Worm (Caenorhabditis elegans): ENCODE data around the gene C29E4.9.

C29E4.9 gene

DNA sequence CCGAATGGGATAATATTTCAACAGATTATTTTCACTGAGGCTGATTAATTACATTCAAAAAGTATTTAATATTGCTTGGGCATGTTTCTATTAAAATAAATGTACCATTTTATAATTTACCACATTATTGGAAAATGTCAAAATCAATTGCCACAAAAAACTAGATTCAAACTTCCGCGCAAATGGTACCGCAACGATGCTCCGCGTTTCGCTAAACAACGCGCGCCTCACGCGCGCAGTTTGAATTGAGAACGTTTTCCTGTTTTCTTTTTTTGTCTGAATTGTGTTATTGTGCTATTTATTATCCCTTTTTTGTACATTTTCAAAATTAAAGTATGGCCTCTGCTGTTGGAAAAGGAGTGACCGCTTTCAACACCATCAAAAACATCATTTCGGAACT is 16.0 kb downstream of the C29E4.9 start, which contains the start of gene C29E4.12 (continued):
- TF ChIP-seq sma-9 (GFP tag; optimal IDR thresholded peaks at IDR 0.05) (peak; percentile 58), sma-9 (tag; optimal IDR thresholded peaks at IDR 0.05) (no peak), nhr-21 (tag; optimal IDR thresholded peaks at IDR 0.05) (peak; percentile 42), nhr-25 (tag; optimal IDR thresholded peaks at IDR 0.05) (peak; percentile 60), crh-2 (tag; optimal IDR thresholded peaks at IDR 0.05) (peak; percentile 49), aly-2 (tag; optimal IDR thresholded peaks at IDR 0.05) (no peak)

ce11 chrIII:7937548-7937947 is 19.3 kb downstream of the C29E4.9 start, which contains the start of gene C29E4.10:
TSS of gene C29E4.10 (plus strand) at chrIII:7937848.
- TF ChIP-seq egl-27 (tag; optimal IDR thresholded peaks at IDR 0.05): no peak
- TF ChIP-seq nhr-237 (tag; optimal IDR thresholded peaks at IDR 0.05): no peak
- TF ChIP-seq sma-9 (GFP tag; optimal IDR thresholded peaks at IDR 0.05): no peak
- no peak for TF ChIP-seq sma-9 (tag; optimal IDR thresholded peaks at IDR 0.05)
- TF ChIP-seq mab-5 (tag; optimal IDR thresholded peaks at IDR 0.05): no peak

DNA sequence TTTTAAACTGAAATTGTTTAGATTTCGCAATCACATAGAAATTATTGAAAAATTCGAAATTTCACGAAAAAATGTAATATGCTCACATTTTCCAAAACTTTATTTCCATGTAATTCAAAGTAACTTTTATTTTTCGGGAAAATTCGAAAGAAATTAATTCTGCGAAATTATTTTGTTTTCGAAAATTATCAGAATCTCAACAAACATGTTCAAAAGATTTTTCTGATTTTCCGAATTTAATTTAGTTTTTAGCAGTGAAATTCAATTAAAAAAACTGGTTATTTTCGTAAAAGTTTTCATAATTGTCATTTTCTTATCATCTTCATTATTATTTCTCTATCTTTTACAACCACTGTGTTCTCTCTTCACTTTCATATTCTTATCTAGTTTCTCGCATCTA is 23.6 kb downstream of the C29E4.9 start, which contains the start of gene ran-2:
Gene ran-2 (plus strand): TSS at position 301 of the 400 bp plus-strand sequence.
- TF ChIP-seq blmp-1 (tag; optimal IDR thresholded peaks at IDR 0.05; ENCODE audit: insufficient read depth) (peak; percentile 6), fos-1 (tag; optimal IDR thresholded peaks at IDR 0.05) (peak; percentile 34), snpc-4 (tag; optimal IDR thresholded peaks at IDR 0.05) (no peak)

ce11 chrIII:7928549-7929129 is 28.2 kb downstream of the C29E4.9 start, which contains the start of the genes C29E4.13 and npp-15:
TSS of gene C29E4.13 (minus strand) at chrIII:7928717.
TSS of gene npp-15 (plus strand) at chrIII:7929043.
- TF ChIP-seq aly-2 (tag; optimal IDR thresholded peaks at IDR 0.05) (no peak), lsy-2 (tag; optimal IDR thresholded peaks at IDR 0.05) (peak; percentile 16 to 79), snpc-4 (tag; optimal IDR thresholded peaks at IDR 0.05) (no peak), nhr-129 (tag; optimal IDR thresholded peaks at IDR 0.05) (peak; percentile 39), peb-1 (tag; optimal IDR thresholded peaks at IDR 0.05) (no peak), crh-2 (tag; optimal IDR thresholded peaks at IDR 0.05) (peak; percentile 50), unc-55 (GFP tag; optimal IDR thresholded peaks at IDR 0.05) (peak; percentile 65), gmeb-1 (tag; optimal IDR thresholded peaks at IDR 0.05) (peak; percentile 78), nhr-25 (tag; optimal IDR thresholded peaks at IDR 0.05) (peak; percentile 62)

DNA sequence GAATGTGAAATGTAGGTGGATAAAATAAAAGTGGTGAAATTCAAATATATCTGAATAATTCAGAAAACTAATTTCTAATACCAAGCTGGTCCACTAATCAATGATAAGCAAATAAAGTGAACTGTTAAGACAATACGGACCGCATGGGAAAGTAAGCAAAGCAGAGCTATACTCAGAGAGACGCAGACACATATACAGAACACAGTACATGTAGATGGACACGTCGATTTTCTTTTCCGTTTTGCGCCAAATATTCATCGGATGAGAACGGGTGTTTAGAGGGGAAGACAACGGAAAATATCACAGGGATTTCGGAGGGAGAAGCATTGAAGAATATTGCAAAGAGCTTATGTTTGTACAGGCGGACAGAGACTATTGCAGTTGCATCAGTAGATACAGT is 30.9 kb downstream of the C29E4.9 start:
- TF ChIP-seq aly-2 (tag; optimal IDR thresholded peaks at IDR 0.05) (no peak), unc-39 (tag; optimal IDR thresholded peaks at IDR 0.05) (no peak), alr-1 (tag; optimal IDR thresholded peaks at IDR 0.05) (no peak), lin-39 (tag; optimal IDR thresholded peaks at IDR 0.05) (no peak), ceh-82 (tag; optimal IDR thresholded peaks at IDR 0.05) (no peak), crh-2 (tag; optimal IDR thresholded peaks at IDR 0.05) (no peak), F13H6.1 (tag; optimal IDR thresholded peaks at IDR 0.05) (no peak), zag-1 (tag; optimal IDR thresholded peaks at IDR 0.05) (no peak), nhr-6 (tag; optimal IDR thresholded peaks at IDR 0.05) (no peak), dmd-4 (tag; optimal IDR thresholded peaks at IDR 0.05) (no peak), nhr-23 (tag; optimal IDR thresholded peaks at IDR 0.05) (no peak), unc-55 (GFP tag; optimal IDR thresholded peaks at IDR 0.05) (no peak)

DNA sequence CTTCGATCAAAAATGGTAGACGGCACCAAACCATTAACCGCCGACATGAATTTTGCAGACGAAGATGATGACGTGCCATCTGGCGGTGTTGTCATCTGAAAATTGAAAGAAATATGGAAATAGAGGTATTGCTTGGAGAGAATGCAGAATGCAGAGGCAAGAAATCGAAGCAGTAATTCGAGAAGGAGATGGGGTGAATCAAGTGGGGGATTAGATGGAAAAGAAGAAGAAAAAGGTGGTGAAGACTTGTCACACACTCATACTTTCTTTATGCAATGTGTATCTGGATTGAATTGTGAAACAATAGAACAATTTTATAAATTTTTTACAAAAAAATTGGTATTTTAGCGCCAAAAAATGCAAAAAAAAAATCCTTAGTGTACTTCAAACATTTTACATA is 32.0 kb downstream of the C29E4.9 start, which contains the start of gene tag-250:
Gene tag-250 (minus strand): TSS at position 101 of the 400 bp plus-strand sequence.
- no peak for TF ChIP-seq elt-3 (tag; optimal IDR thresholded peaks at IDR 0.05)

DNA sequence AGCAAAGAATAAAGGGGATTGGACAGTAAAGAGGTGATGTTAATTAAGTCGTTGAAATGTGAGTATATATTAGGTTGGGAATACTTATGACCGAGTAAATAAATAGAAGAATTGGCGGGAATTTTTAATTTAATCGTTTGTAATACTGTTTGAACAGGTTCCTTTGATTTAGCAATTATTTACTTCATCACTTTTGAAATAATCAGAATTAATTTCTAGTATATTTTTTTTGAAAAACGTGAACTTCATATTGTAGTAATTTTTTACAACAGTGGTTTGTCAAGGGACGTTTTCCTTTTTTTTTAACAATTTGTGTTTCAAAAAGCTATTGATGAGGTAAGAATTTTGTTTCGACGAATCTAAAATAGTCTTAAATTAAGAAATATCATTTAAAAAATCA is 34.7 kb downstream of the C29E4.9 start, which contains the start of gene C29E4.17:
Gene C29E4.17 (plus strand): TSS at position 301 of the 400 bp plus-strand sequence.
- TF ChIP-seq ZK546.5 (tag; optimal IDR thresholded peaks at IDR 0.05) (no peak), mbf-1 (tag; optimal IDR thresholded peaks at IDR 0.05) (no peak), unc-39 (tag; optimal IDR thresholded peaks at IDR 0.05) (no peak), fos-1 (tag; optimal IDR thresholded peaks at IDR 0.05) (no peak), mdl-1 (tag; optimal IDR thresholded peaks at IDR 0.05) (no peak), ceh-16 (tag; optimal IDR thresholded peaks at IDR 0.05) (no peak), sma-9 (GFP tag; optimal IDR thresholded peaks at IDR 0.05) (no peak), sma-9 (tag; optimal IDR thresholded peaks at IDR 0.05) (no peak), lin-13 (GFP tag; optimal IDR thresholded peaks at IDR 0.05) (no peak), lin-11 (tag; optimal IDR thresholded peaks at IDR 0.05) (no peak), Y55F3AM.14 (GFP tag; optimal IDR thresholded peaks at IDR 0.05) (no peak), ama-1 (optimal IDR thresholded peaks at IDR 0.05) (no peak)

Measured in whole organism, L2 larva.